Worm (Caenorhabditis elegans) whole organism, midembryonic: Measurements from ENCODE around the gene F32A5.4.

Experiments used
- T22C8.4 ChIP-seq: fragments of 200-800 bp; sonication (Bioruptor generic); IDR thresholded peaks from 2 replicates; pipeline ENCODE4 v1.3.6; 2022; ENCODE audit warnings: missing genetic modification characterization, missing compliant biosample characterization
- cog-1 ChIP-seq: sonication (generic microtip); optimal IDR thresholded peaks from 2 replicates; lab custom pipeline; 2016; ENCODE audit warnings: missing genetic modification characterization, missing compliant biosample characterization
- flt-1 ChIP-seq: fragments of 200-800 bp; sonication (Bioruptor generic); IDR thresholded peaks from 2 replicates; pipeline ENCODE4 v1.3.6; 2022; ENCODE audit warnings: missing genetic modification characterization, missing compliant biosample characterization
- klf-2 ChIP-seq: fragments of 200-800 bp; sonication (Bioruptor generic); conservative IDR thresholded peaks from 2 replicates; pipeline ENCODE4 v1.3.6; 2022; ENCODE audit warnings: missing genetic modification reagents, missing genetic modification characterization, missing compliant biosample characterization
- med-1 ChIP-seq: sonication (generic microtip); optimal IDR thresholded peaks from 2 replicates; lab custom pipeline; 2017; ENCODE audit warnings: missing genetic modification characterization, mild to moderate bottlenecking, missing compliant biosample characterization, antibody characterized with exemption, missing genetic modification reagents; ENCODE audit not compliant: insufficient read depth
- ref-1 ChIP-seq: fragments of 200-800 bp; sonication (Bioruptor generic); conservative IDR thresholded peaks from 2 replicates; pipeline ENCODE4 v1.3.6; 2022; ENCODE audit warnings: missing genetic modification reagents, missing genetic modification characterization, missing compliant biosample characterization
- tab-1 ChIP-seq: fragments of 200-800 bp; sonication (Bioruptor generic); IDR thresholded peaks from 2 replicates; pipeline ENCODE4 v1.3.6; 2022; ENCODE audit warnings: missing genetic modification characterization, missing compliant biosample characterization
- ztf-23 ChIP-seq: fragments of 200-800 bp; sonication (Bioruptor generic); IDR thresholded peaks from 2 replicates; pipeline ENCODE4 v1.3.6; 2022; ENCODE audit warnings: missing genetic modification reagents, missing genetic modification characterization, missing compliant biosample characterization
- ztf-29 ChIP-seq: fragments of 200-800 bp; sonication (Bioruptor generic); IDR thresholded peaks from 2 replicates; pipeline ENCODE4 v1.3.6; 2022; ENCODE audit warnings: missing genetic modification reagents, missing genetic modification characterization, missing compliant biosample characterization

The F32A5.4 gene

ce11 chrII:7199308-7199707 lies 29.6 kb upstream of the F32A5.4 start, which contains the start of gene E04F6.6:
TSS of gene E04F6.6 (minus strand) at chrII:7199565.
- TF ChIP-seq tab-1 (GFP tag; lab: Robert Waterston, UW) (no peak), ztf-23 (GFP tag; lab: Robert Waterston, UW) (no peak), klf-2 (GFP tag; lab: Robert Waterston, UW) (no peak), ref-1 (GFP tag; lab: Robert Waterston, UW) (no peak), T22C8.4 (no peak), cog-1 (tag; lab: Kevin White, UChicago) (no peak), flt-1 (GFP tag; lab: Robert Waterston, UW) (no peak), med-1 (GFP tag; lab: Kevin White, UChicago) (no peak), ztf-29 (GFP tag; lab: Robert Waterston, UW) (no peak)

- TF ChIP-seq flt-1 (GFP tag; lab: Robert Waterston, UW) = peak; percentile 95
- peak; percentile 61 for TF ChIP-seq med-1 (GFP tag; lab: Kevin White, UChicago)
- peak; percentile 96 for TF ChIP-seq tab-1 (GFP tag; lab: Robert Waterston, UW)
- TF ChIP-seq cog-1 (tag; lab: Kevin White, UChicago) = peak; percentile 74
- peak; percentile 94 for TF ChIP-seq ztf-23 (GFP tag; lab: Robert Waterston, UW)
- peak; percentile 92 for TF ChIP-seq T22C8.4
- peak; percentile 82 for TF ChIP-seq ref-1 (GFP tag; lab: Robert Waterston, UW)
- TF ChIP-seq klf-2 (GFP tag; lab: Robert Waterston, UW) = peak; percentile 86
- peak; percentile 85 for TF ChIP-seq ztf-29 (GFP tag; lab: Robert Waterston, UW)
Measured at ce11 chrII:7200051-7200599, 28.8 kb upstream of the F32A5.4 start, which contains the start of gene pcrg-1. TSS of gene pcrg-1 (plus strand) at chrII:7200549.

ce11 chrII:7203110-7203509 lies 25.8 kb upstream of the F32A5.4 start, which contains the start of gene srd-56:
TSS of gene srd-56 (minus strand) at chrII:7203210.
- no peak for TF ChIP-seq med-1 (GFP tag; lab: Kevin White, UChicago)
- no peak for TF ChIP-seq flt-1 (GFP tag; lab: Robert Waterston, UW)
- no peak for TF ChIP-seq ref-1 (GFP tag; lab: Robert Waterston, UW)
- TF ChIP-seq tab-1 (GFP tag; lab: Robert Waterston, UW) = no peak
- TF ChIP-seq klf-2 (GFP tag; lab: Robert Waterston, UW) = no peak
- TF ChIP-seq ztf-23 (GFP tag; lab: Robert Waterston, UW) = no peak
- no peak for TF ChIP-seq T22C8.4
- no peak for TF ChIP-seq ztf-29 (GFP tag; lab: Robert Waterston, UW)
- TF ChIP-seq cog-1 (tag; lab: Kevin White, UChicago) = no peak

ce11 chrII:7204951-7205350 lies 24.0 kb upstream of the F32A5.4 start, which contains the start of gene srd-58:
TSS of gene srd-58 (minus strand) at chrII:7205051.
- no peak for TF ChIP-seq tab-1 (GFP tag; lab: Robert Waterston, UW)
- TF ChIP-seq ztf-29 (GFP tag; lab: Robert Waterston, UW) = no peak
- no peak for TF ChIP-seq flt-1 (GFP tag; lab: Robert Waterston, UW)
- TF ChIP-seq ref-1 (GFP tag; lab: Robert Waterston, UW) = no peak
- TF ChIP-seq klf-2 (GFP tag; lab: Robert Waterston, UW) = no peak

ce11 chrII:7205388-7205787 lies 23.6 kb upstream of the F32A5.4 start, which contains the start of gene srd-59:
TSS of gene srd-59 (plus strand) at chrII:7205688.
- TF ChIP-seq T22C8.4 = no peak
- no peak for TF ChIP-seq ztf-23 (GFP tag; lab: Robert Waterston, UW)
- TF ChIP-seq cog-1 (tag; lab: Kevin White, UChicago) = no peak
- TF ChIP-seq ref-1 (GFP tag; lab: Robert Waterston, UW) = no peak
- TF ChIP-seq ztf-29 (GFP tag; lab: Robert Waterston, UW) = no peak
- TF ChIP-seq med-1 (GFP tag; lab: Kevin White, UChicago) = no peak
- TF ChIP-seq flt-1 (GFP tag; lab: Robert Waterston, UW) = no peak
- TF ChIP-seq tab-1 (GFP tag; lab: Robert Waterston, UW) = no peak
- no peak for TF ChIP-seq klf-2 (GFP tag; lab: Robert Waterston, UW)

DNA sequence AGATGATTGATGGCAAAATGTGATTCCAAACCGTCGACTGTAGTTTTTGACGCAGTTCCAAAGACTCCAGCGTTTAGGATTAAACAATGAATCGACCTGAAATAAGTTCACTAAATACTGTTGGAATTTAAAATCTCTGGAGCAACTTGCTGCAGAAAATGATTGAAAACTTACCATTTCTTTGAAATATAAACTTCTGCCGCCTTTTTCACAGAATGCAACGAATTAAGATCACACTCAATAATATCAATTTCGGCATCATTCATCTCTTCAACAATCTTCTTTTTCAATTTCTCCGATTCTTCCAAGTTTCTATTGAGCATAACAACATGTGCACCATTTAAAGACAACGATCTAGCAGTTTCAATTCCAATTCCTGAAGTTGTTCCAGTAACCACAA lies 21.3 kb upstream of the F32A5.4 start:
- no peak for TF ChIP-seq klf-2 (GFP tag; lab: Robert Waterston, UW)
- no peak for TF ChIP-seq tab-1 (GFP tag; lab: Robert Waterston, UW)
- no peak for TF ChIP-seq ztf-29 (GFP tag; lab: Robert Waterston, UW)
- no peak for TF ChIP-seq med-1 (GFP tag; lab: Kevin White, UChicago)
- no peak for TF ChIP-seq cog-1 (tag; lab: Kevin White, UChicago)
- no peak for TF ChIP-seq T22C8.4
- TF ChIP-seq ref-1 (GFP tag; lab: Robert Waterston, UW) = no peak
- TF ChIP-seq ztf-23 (GFP tag; lab: Robert Waterston, UW) = no peak
- TF ChIP-seq flt-1 (GFP tag; lab: Robert Waterston, UW) = no peak

ce11 chrII:7208184-7208583 lies 20.8 kb upstream of the F32A5.4 start, which contains the start of gene dhs-7:
TSS of gene dhs-7 (minus strand) at chrII:7208460.
- no peak for TF ChIP-seq klf-2 (GFP tag; lab: Robert Waterston, UW)
- TF ChIP-seq flt-1 (GFP tag; lab: Robert Waterston, UW) = no peak
- TF ChIP-seq med-1 (GFP tag; lab: Kevin White, UChicago) = no peak
- no peak for TF ChIP-seq ztf-23 (GFP tag; lab: Robert Waterston, UW)
- no peak for TF ChIP-seq T22C8.4
- TF ChIP-seq tab-1 (GFP tag; lab: Robert Waterston, UW) = no peak
- TF ChIP-seq ztf-29 (GFP tag; lab: Robert Waterston, UW) = no peak
- no peak for TF ChIP-seq cog-1 (tag; lab: Kevin White, UChicago)

- TF ChIP-seq ref-1 (GFP tag; lab: Robert Waterston, UW) (no peak), ztf-29 (GFP tag; lab: Robert Waterston, UW) (no peak), tab-1 (GFP tag; lab: Robert Waterston, UW) (no peak), cog-1 (tag; lab: Kevin White, UChicago) (no peak), flt-1 (GFP tag; lab: Robert Waterston, UW) (no peak), T22C8.4 (no peak), med-1 (GFP tag; lab: Kevin White, UChicago) (no peak), ztf-23 (GFP tag; lab: Robert Waterston, UW) (no peak)
Measured at ce11 chrII:7210187-7210586, 18.8 kb upstream of the F32A5.4 start, which contains the start of gene E04F6.15. TSS of gene E04F6.15 (minus strand) at chrII:7210287.
